Fruit fly (Drosophila melanogaster) whole organism, embryonic: ENCODE results near the gene CG34436.
A peak's percentile ranks its signal among the peaks of the same experiment; 100 is the strongest.

Experiments used
- Adf1 ChIP-seq: fragments of 200-800 bp; sonication (Bioruptor generic); IDR thresholded peaks from 2 replicates; pipeline ENCODE4 v1.3.6; 2022; ENCODE audit warnings: missing biosample characterization, missing genetic modification characterization
- CG11723 ChIP-seq: fragments of 200-800 bp; sonication (Bioruptor generic); optimal IDR thresholded peaks from 2 replicates; lab custom pipeline; 2017; ENCODE audit warnings: missing biosample characterization, mild to moderate bottlenecking, missing genetic modification characterization
- CG12071 ChIP-seq: fragments of 200-800 bp; sonication (Bioruptor generic); optimal IDR thresholded peaks from 3 replicates; lab custom pipeline; 2018; ENCODE audit warnings: missing biosample characterization, mild to moderate bottlenecking, missing genetic modification characterization
- CG12391 ChIP-seq: fragments of 200-800 bp; sonication (Bioruptor generic); optimal IDR thresholded peaks from 3 replicates; lab custom pipeline; 2018; ENCODE audit warnings: missing biosample characterization, mild to moderate bottlenecking, missing genetic modification characterization, moderate library complexity
- CG13287 ChIP-seq: fragments of 200-800 bp; sonication (Bioruptor generic); IDR thresholded peaks from 2 replicates; pipeline ENCODE4 v1.3.6; 2022; ENCODE audit warnings: missing biosample characterization, missing genetic modification characterization; ENCODE audit not compliant: partially characterized antibody
- CG13296 ChIP-seq: fragments of 200-800 bp; sonication (Bioruptor generic); optimal IDR thresholded peaks from 3 replicates; lab custom pipeline; 2018; ENCODE audit warnings: missing biosample characterization, mild to moderate bottlenecking, missing genetic modification characterization
- CG15269 ChIP-seq: fragments of 200-800 bp; sonication (Bioruptor generic); optimal IDR thresholded peaks from 2 replicates; lab custom pipeline; 2018; ENCODE audit warnings: missing biosample characterization, mild to moderate bottlenecking, missing genetic modification characterization, moderate library complexity
- CG31441 ChIP-seq: fragments of 200-800 bp; sonication (Bioruptor generic); IDR thresholded peaks from 2 replicates; pipeline ENCODE4 v1.3.6; 2022; ENCODE audit warnings: missing biosample characterization, missing genetic modification characterization
- CG3847 ChIP-seq: fragments of 200-800 bp; sonication (Bioruptor generic); IDR thresholded peaks from 2 replicates; pipeline ENCODE4 v1.3.6; 2022; ENCODE audit warnings: missing biosample characterization, missing genetic modification characterization
- CG4404 ChIP-seq: fragments of 200-800 bp; sonication (Bioruptor generic); IDR thresholded peaks from 2 replicates; pipeline ENCODE4 v1.3.6; 2022; ENCODE audit warnings: missing biosample characterization, missing genetic modification characterization
- CG4424 ChIP-seq: fragments of 200-800 bp; sonication (Bioruptor generic); optimal IDR thresholded peaks from 3 replicates; lab custom pipeline; 2016; ENCODE audit warnings: missing biosample characterization, missing genetic modification characterization
- CG4854 ChIP-seq: fragments of 200-800 bp; sonication (Bioruptor generic); optimal IDR thresholded peaks from 2 replicates; lab custom pipeline; 2016; ENCODE audit warnings: missing biosample characterization, missing genetic modification characterization, inconsistent platforms
- CG5245 ChIP-seq: fragments of 200-800 bp; sonication (Bioruptor generic); optimal IDR thresholded peaks from 3 replicates; lab custom pipeline; 2016; ENCODE audit warnings: missing biosample characterization, missing genetic modification characterization
- CG6654 ChIP-seq: fragments of 200-800 bp; sonication (Bioruptor generic); optimal IDR thresholded peaks from 2 replicates; lab custom pipeline; 2017; ENCODE audit warnings: missing biosample characterization, mild to moderate bottlenecking, missing genetic modification characterization
- CG7372 ChIP-seq: fragments of 200-800 bp; sonication (Bioruptor generic); IDR thresholded peaks from 2 replicates; pipeline ENCODE4 v1.3.6; 2022; ENCODE audit warnings: missing biosample characterization, missing genetic modification characterization
- CG7928 ChIP-seq: fragments of 200-800 bp; sonication (Bioruptor generic); optimal IDR thresholded peaks from 2 replicates; lab custom pipeline; 2017; ENCODE audit warnings: missing biosample characterization, mild to moderate bottlenecking, missing genetic modification characterization
- CG8478 ChIP-seq: fragments of >200 bp; optimal IDR thresholded peaks from 2 replicates; lab custom pipeline; 2018
- CG9609 ChIP-seq: fragments of 200-800 bp; sonication (Bioruptor generic); optimal IDR thresholded peaks from 3 replicates; lab custom pipeline; 2016; ENCODE audit warnings: missing biosample characterization, missing genetic modification characterization
- CG9727 ChIP-seq: fragments of 200-800 bp; sonication (Bioruptor generic); optimal IDR thresholded peaks from 3 replicates; lab custom pipeline; 2017; ENCODE audit warnings: missing biosample characterization, mild to moderate bottlenecking, missing genetic modification characterization
- CTCF ChIP-seq: fragments of 200-800 bp; sonication (Bioruptor generic); optimal IDR thresholded peaks from 2 replicates; lab custom pipeline; 2017; ENCODE audit warnings: missing biosample characterization, mild to moderate bottlenecking, missing genetic modification characterization, moderate library complexity
- CrebB ChIP-seq: fragments of 200-800 bp; sonication (Bioruptor generic); optimal IDR thresholded peaks from 3 replicates; lab custom pipeline; 2018; ENCODE audit warnings: missing biosample characterization, mild to moderate bottlenecking, missing genetic modification characterization
- Deaf1 ChIP-seq: fragments of 200-800 bp; optimal IDR thresholded peaks from 3 replicates; lab custom pipeline; 2019; ENCODE audit warnings: missing biosample characterization, mild to moderate bottlenecking, missing genetic modification characterization, moderate library complexity
- Dll ChIP-seq: fragments of 200-800 bp; sonication (Bioruptor generic); IDR thresholded peaks from 4 replicates; pipeline ENCODE4 v1.3.6; 2022; ENCODE audit warnings: missing biosample characterization, missing genetic modification characterization; ENCODE audit not compliant: partially characterized antibody
- Dp ChIP-seq: fragments of 200-800 bp; sonication (Bioruptor generic); optimal IDR thresholded peaks from 2 replicates; lab custom pipeline; 2018; ENCODE audit warnings: missing biosample characterization, mild to moderate bottlenecking, missing genetic modification characterization, moderate library complexity
- Fer2 ChIP-seq: fragments of 200-800 bp; sonication (Bioruptor generic); optimal IDR thresholded peaks from 2 replicates; lab custom pipeline; 2018; ENCODE audit warnings: missing biosample characterization, mild to moderate bottlenecking, missing genetic modification characterization, moderate library complexity
- H15 ChIP-seq: fragments of 200-800 bp; sonication (Bioruptor generic); IDR thresholded peaks from 3 replicates; pipeline ENCODE4 v1.3.6; 2022; ENCODE audit warnings: missing biosample characterization, missing genetic modification characterization
- Max ChIP-seq: fragments of 200-800 bp; sonication (Bioruptor generic); optimal IDR thresholded peaks from 2 replicates; lab custom pipeline; 2016; ENCODE audit warnings: missing biosample characterization, mild to moderate bottlenecking, missing genetic modification characterization
- PHDP ChIP-seq: fragments of 200-800 bp; sonication (Bioruptor generic); optimal IDR thresholded peaks from 3 replicates; lab custom pipeline; 2018; ENCODE audit warnings: missing biosample characterization, mild to moderate bottlenecking, missing genetic modification characterization, moderate library complexity
- Side ChIP-seq: fragments of 200-800 bp; sonication (Bioruptor generic); optimal IDR thresholded peaks from 2 replicates; lab custom pipeline; 2016; ENCODE audit warnings: missing biosample characterization, missing genetic modification characterization
- bbx ChIP-seq: fragments of 200-800 bp; sonication (Bioruptor generic); IDR thresholded peaks from 2 replicates; pipeline ENCODE4 v1.3.6; 2022; ENCODE audit warnings: missing biosample characterization, missing genetic modification characterization; ENCODE audit not compliant: partially characterized antibody
- crp ChIP-seq, 2 experiments: fragments of 200-800 bp; sonication (Bioruptor generic); optimal IDR thresholded peaks; 2 replicates in 1 of 2; 3 replicates in 1 of 2; lab custom pipeline; 2017; ENCODE audit warnings: missing biosample characterization in 2 of 2, missing genetic modification characterization in 2 of 2, mild to moderate bottlenecking in 1 of 2, moderate library complexity in 1 of 2
- cwo ChIP-seq: fragments of 200-800 bp; sonication (Bioruptor generic); optimal IDR thresholded peaks from 3 replicates; lab custom pipeline; 2017; ENCODE audit warnings: missing biosample characterization, missing genetic modification characterization, mild to moderate bottlenecking, moderate library complexity, missing genetic modification reagents
- disco-r ChIP-seq: fragments of 200-800 bp; sonication (Bioruptor generic); optimal IDR thresholded peaks from 2 replicates; lab custom pipeline; 2016; ENCODE audit warnings: missing biosample characterization, missing genetic modification characterization
- emc ChIP-seq: fragments of 200-800 bp; sonication (Bioruptor generic); optimal IDR thresholded peaks from 2 replicates; lab custom pipeline; 2016; ENCODE audit warnings: missing biosample characterization, missing genetic modification characterization
- ftz-f1 ChIP-seq: fragments of 200-800 bp; sonication (Bioruptor generic); optimal IDR thresholded peaks from 2 replicates; lab custom pipeline; 2016; ENCODE audit warnings: missing biosample characterization, missing genetic modification characterization
- ham ChIP-seq: fragments of 200-800 bp; sonication (Bioruptor generic); IDR thresholded peaks from 2 replicates; pipeline ENCODE4 v1.3.6; 2022; ENCODE audit warnings: missing biosample characterization, missing genetic modification characterization
- lov ChIP-seq, 2 experiments: fragments of 200-800 bp in 1 of 2; fragments of >200 bp in 1 of 2; sonication (Bioruptor generic) in 1 of 2; IDR thresholded peaks in 1 of 2; optimal IDR thresholded peaks in 1 of 2; 2 replicates in 1 of 2; 3 replicates in 1 of 2; pipeline versions ENCODE4 v1.3.6 to Lab custom; 2017 to 2022; ENCODE audit warnings: missing biosample characterization in 1 of 2, missing genetic modification characterization in 1 of 2
- mam ChIP-seq: fragments of 200-800 bp; sonication (Bioruptor generic); optimal IDR thresholded peaks from 3 replicates; lab custom pipeline; 2016; ENCODE audit warnings: missing biosample characterization, missing genetic modification characterization
- pnt ChIP-seq: fragments of 200-800 bp; sonication (Bioruptor generic); optimal IDR thresholded peaks from 3 replicates; lab custom pipeline; 2016; ENCODE audit warnings: missing biosample characterization, missing genetic modification characterization
- prd ChIP-seq, 3 experiments: fragments of >200 bp in 2 of 3; fragments of 200-800 bp in 1 of 3; sonication (Bioruptor generic) in 1 of 3; optimal IDR thresholded peaks in 2 of 3; IDR thresholded peaks in 1 of 3; 2 replicates in 2 of 3; 3 replicates in 1 of 3; pipeline versions ENCODE4 v1.3.6 to Lab custom; 2017 to 2022; ENCODE audit warnings: missing biosample characterization in 1 of 3, missing genetic modification characterization in 1 of 3
- sima ChIP-seq: fragments of 200-800 bp; sonication (Bioruptor generic); optimal IDR thresholded peaks from 2 replicates; lab custom pipeline; 2016; ENCODE audit warnings: missing biosample characterization, missing genetic modification characterization
- so ChIP-seq: fragments of 200-800 bp; sonication (Bioruptor generic); IDR thresholded peaks from 3 replicates; pipeline ENCODE4 v1.3.6; 2022; ENCODE audit warnings: missing biosample characterization, missing genetic modification characterization
- tgo ChIP-seq: fragments of 200-800 bp; sonication (Bioruptor generic); IDR thresholded peaks from 3 replicates; pipeline ENCODE4 v1.3.6; 2022; ENCODE audit warnings: missing biosample characterization, missing genetic modification characterization
- twi ChIP-seq: fragments of 200-800 bp; optimal IDR thresholded peaks from 2 replicates; lab custom pipeline; 2019; ENCODE audit warnings: missing biosample characterization, mild to moderate bottlenecking, missing genetic modification characterization, moderate library complexity
- unc-4 ChIP-seq: fragments of 200-800 bp; sonication (Bioruptor generic); IDR thresholded peaks from 2 replicates; pipeline ENCODE4 v1.3.6; 2022; ENCODE audit warnings: missing biosample characterization, missing genetic modification characterization; ENCODE audit not compliant: partially characterized antibody
- vfl ChIP-seq: fragments of 200-800 bp; sonication (Bioruptor generic); optimal IDR thresholded peaks from 2 replicates; lab custom pipeline; 2016; ENCODE audit warnings: missing biosample characterization, missing genetic modification characterization
- zf30C ChIP-seq: fragments of 200-800 bp; sonication (Bioruptor generic); optimal IDR thresholded peaks from 3 replicates; lab custom pipeline; 2018; ENCODE audit warnings: missing biosample characterization, mild to moderate bottlenecking, missing genetic modification characterization

CG34436 gene

dm6 chr3R:28330266-28331125 is 48.1 kb downstream of the CG34436 start (continued):
- TF ChIP-seq Deaf1 (tag; lab: Kevin White, UChicago), result peak; percentile 7
- TF ChIP-seq CG11723, result no peak
- no peak for TF ChIP-seq zf30C (GFP tag; lab: Kevin White, UChicago)
- TF ChIP-seq CrebB, result peak; percentile 53
- no peak for TF ChIP-seq CG8478 (lab: Kevin White, UChicago)
- peak; percentile 7 for TF ChIP-seq Side (GFP tag; lab: Kevin White, UChicago)
- TF ChIP-seq so (GFP tag; lab: Robert Waterston, UW), result no peak
- no peak for TF ChIP-seq vfl (GFP tag; lab: Kevin White, UChicago)
- no peak for TF ChIP-seq disco-r (GFP tag; lab: Kevin White, UChicago)
- TF ChIP-seq CG31441 (GFP tag; lab: Robert Waterston, UW), result no peak
- no peak for TF ChIP-seq pnt (GFP tag; lab: Kevin White, UChicago)
- TF ChIP-seq CG4404 (GFP tag; lab: Robert Waterston, UW), result no peak
- no peak for TF ChIP-seq sima
- no peak for TF ChIP-seq emc (GFP tag; lab: Kevin White, UChicago)

DNA sequence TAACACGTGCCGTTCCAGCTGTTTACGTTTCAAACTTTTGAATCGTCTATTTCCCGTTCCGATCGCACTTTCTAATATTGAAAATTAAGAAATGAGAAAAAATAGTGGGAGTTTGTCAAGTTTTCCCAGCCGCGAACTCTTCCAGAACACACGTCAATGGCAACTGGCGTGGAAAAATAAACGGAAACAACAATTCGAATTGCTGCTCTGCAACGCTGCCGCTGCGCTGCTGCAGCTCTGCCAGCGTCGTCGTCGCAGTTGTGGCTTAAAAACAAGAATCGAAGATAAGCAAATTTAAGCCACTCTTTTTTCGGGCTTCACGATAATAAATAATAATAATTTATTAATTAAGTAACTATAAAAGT is 48.7 kb downstream of the CG34436 start:
- TF ChIP-seq CG13287 (GFP tag; lab: Robert Waterston, UW), result 0 out of 2 replicates have a peak, but pooled peaks have one; percentile 2
- TF ChIP-seq CG9609, result no peak
- peak; percentile 12 for TF ChIP-seq twi (tag; lab: Kevin White, UChicago)
- peak; percentile 60 for TF ChIP-seq cwo
- peak; percentile 34 for TF ChIP-seq CG13296
- TF ChIP-seq Side (GFP tag; lab: Kevin White, UChicago), result no peak
- no peak for TF ChIP-seq sima
- TF ChIP-seq PHDP (tag; lab: Kevin White, UChicago), result no peak
- peak; percentile 4 for TF ChIP-seq CG9727
- TF ChIP-seq CG4424 (GFP tag; lab: Kevin White, UChicago), result no peak
- TF ChIP-seq CG12391 (tag; lab: Kevin White, UChicago), result no peak
- no peak for TF ChIP-seq Fer2 (tag; lab: Kevin White, UChicago)
- no peak for TF ChIP-seq ftz-f1 (GFP tag; lab: Kevin White, UChicago)
- TF ChIP-seq Max, result peak; percentile 8
- TF ChIP-seq CG15269 (tag; lab: Kevin White, UChicago), result peak; percentile 50
- no peak for TF ChIP-seq prd (optimal IDR thresholded peaks at IDR 0.05; lab: Kevin White, UChicago)
- no peak for TF ChIP-seq prd (GFP tag; IDR thresholded peaks at IDR 0.05; lab: Robert Waterston, UW)
- TF ChIP-seq crp (GFP tag; optimal IDR thresholded peaks at IDR 0.05; lab: Kevin White, UChicago), result peak in 1 of 2 experiments; percentile 13
- peak; percentile 86 for TF ChIP-seq Adf1 (GFP tag; lab: Robert Waterston, UW)
- 0 out of 4 replicates have a peak, but pooled peaks have one; percentile 7 for TF ChIP-seq Dll (GFP tag; lab: Robert Waterston, UW)
- 0 out of 2 replicates have a peak, but pooled peaks have one; percentile 6 for TF ChIP-seq unc-4 (GFP tag; lab: Robert Waterston, UW)

dm6 chr3R:28332137-28332671 is 49.8 kb downstream of the CG34436 start:
- no peak for TF ChIP-seq lov (optimal IDR thresholded peaks at IDR 0.05; lab: Kevin White, UChicago)
- no peak for TF ChIP-seq lov (GFP tag; IDR thresholded peaks at IDR 0.05; lab: Robert Waterston, UW)
- peak; percentile 37 for TF ChIP-seq CG4854 (GFP tag; lab: Kevin White, UChicago)
- TF ChIP-seq ham (GFP tag; lab: Robert Waterston, UW), result no peak
- 0 out of 3 replicates have a peak, but pooled peaks have one; percentile 29 for TF ChIP-seq H15
- TF ChIP-seq CTCF (GFP tag; lab: Kevin White, UChicago), result no peak
- TF ChIP-seq CG3847, result peak; percentile 63
- TF ChIP-seq CG6654, result no peak
- TF ChIP-seq CG5245 (GFP tag; lab: Kevin White, UChicago), result no peak
- TF ChIP-seq CG7928 (GFP tag; lab: Kevin White, UChicago), result peak; percentile 24
- no peak for TF ChIP-seq CG12071
- TF ChIP-seq tgo (GFP tag; lab: Robert Waterston, UW), result peak; percentile 56; the same call in 2 of the 3 replicates
- peak; percentile 28; the same call in 1 of the 2 replicates for TF ChIP-seq bbx
- TF ChIP-seq Dp (GFP tag; lab: Kevin White, UChicago), result no peak
- TF ChIP-seq mam, result peak; percentile 71
- peak; percentile 61 for TF ChIP-seq CG7372
